Worm (Caenorhabditis elegans) whole organism, young adult: ENCODE measurements around the gene ZK105.11.

Experiments
- F57A8.1 ChIP-seq: fragments of 200-800 bp; sonication (Bioruptor generic); optimal IDR thresholded peaks from 2 replicates; lab custom pipeline; 2018; ENCODE audit warnings: mild to moderate bottlenecking, missing genetic modification characterization, moderate library complexity, missing compliant biosample characterization
- ama-1 ChIP-seq, 3 experiments: fragments of 150-350 bp in 1 of 3; sonication (generic microtip) in 2 of 3; optimal IDR thresholded peaks; 2 replicates each; lab custom pipeline; 2014 to 2018; ENCODE audit warnings: missing biosample characterization in 2 of 3, missing genetic modification characterization in 2 of 3, missing genetic modification reagents in 2 of 3
- xnd-1 ChIP-seq: sonication (generic microtip); optimal IDR thresholded peaks from 2 replicates; lab custom pipeline; 2016; ENCODE audit warnings: missing genotype, missing genetic modification reagents, missing genetic modification characterization, missing compliant biosample characterization

DNA sequence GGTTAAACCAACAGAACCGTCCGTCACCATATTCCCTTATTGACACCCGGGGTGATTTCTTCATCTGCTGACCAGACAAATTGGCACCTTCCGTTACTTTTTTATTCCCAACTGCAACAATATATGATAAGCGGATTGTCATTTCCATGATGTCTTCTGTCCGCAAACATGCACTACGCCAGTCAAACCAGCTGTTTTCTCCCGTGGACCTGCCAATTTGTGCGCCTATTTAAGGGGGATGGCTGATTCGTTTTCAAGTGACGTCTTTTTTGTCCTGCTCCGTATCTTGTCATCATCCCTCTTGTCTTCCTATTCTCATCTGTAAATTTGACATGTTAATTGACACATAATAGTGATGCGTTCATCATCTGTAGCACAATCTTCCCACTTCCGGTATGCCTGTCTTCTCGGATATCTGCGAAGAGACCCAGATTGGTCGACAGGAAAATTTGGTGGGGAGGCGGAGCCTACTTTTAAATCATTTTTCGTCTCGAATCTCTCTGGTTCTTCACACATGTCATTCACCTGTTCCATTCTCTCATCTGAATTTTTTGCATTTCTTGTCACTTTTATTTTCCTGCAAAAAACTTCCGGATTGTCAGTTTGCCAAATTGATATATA lies 39.7 kb upstream of the ZK105.11 start:
- no peak for TF ChIP-seq xnd-1 (tag; lab: Kevin White, UChicago)
- TF ChIP-seq F57A8.1 (GFP tag; lab: Kevin White, UChicago) = no peak
- TF ChIP-seq ama-1 (optimal IDR thresholded peaks at IDR 0.05; lab: Kevin White, UChicago) = no peak
- no peak for TF ChIP-seq ama-1 (GFP tag; optimal IDR thresholded peaks at IDR 0.05; lab: Kevin White, UChicago)
